Worm (Caenorhabditis elegans): Measurements from ENCODE around the gene F07G11.2.

ce11 chrV:7269399-7269798 lies 35.2 kb upstream of the F07G11.2 start, which contains the start of gene C13A2.6:
- TF ChIP-seq dpl-1 (GFP tag; optimal IDR thresholded peaks at IDR 0.05) (no peak), nfyb-1 (GFP tag; IDR thresholded peaks at IDR 0.05) (no peak), tlf-1 (GFP tag; optimal IDR thresholded peaks at IDR 0.05) (no peak), akir-1 (GFP tag; optimal IDR thresholded peaks at IDR 0.05) (no peak), unc-130 (GFP tag; optimal IDR thresholded peaks at IDR 0.05) (no peak), pha-4 (tag; optimal IDR thresholded peaks at IDR 0.05) (no peak), zfh-2 (GFP tag; conservative IDR thresholded peaks at IDR 0.05) (no peak), snpc-1.3 (tag; optimal IDR thresholded peaks at IDR 0.05; ENCODE audit: insufficient read depth) (no peak), ceh-58 (GFP tag; IDR thresholded peaks at IDR 0.05) (no peak), snpc-4 (GFP tag; optimal IDR thresholded peaks at IDR 0.05) (no peak), snpc-4 (tag; optimal IDR thresholded peaks at IDR 0.05) (no peak), nhr-120 (GFP tag; IDR thresholded peaks at IDR 0.05) (no peak), tbp1 (GFP tag; optimal IDR thresholded peaks at IDR 0.05) (no peak), cebp-1 (GFP tag; IDR thresholded peaks at IDR 0.05) (no peak), cebp-1 (tag; optimal IDR thresholded peaks at IDR 0.05) (no peak)
